Worm (Caenorhabditis elegans) whole organism, late embryonic: ENCODE measurements around the gene hlh-14.
A peak's percentile ranks its signal among the peaks of the same experiment; 100 is the strongest.

Experiments used
- C38D4.7 ChIP-seq: fragments of 200-800 bp; sonication (Bioruptor generic); optimal IDR thresholded peaks from 2 replicates; lab custom pipeline; 2018; ENCODE audit warnings: mild to moderate bottlenecking, missing genetic modification characterization, moderate library complexity, missing compliant biosample characterization
- K02D7.2 ChIP-seq: sonication (generic microtip); optimal IDR thresholded peaks from 2 replicates; lab custom pipeline; 2017; ENCODE audit warnings: mild to moderate bottlenecking, missing genetic modification characterization, missing compliant biosample characterization
- T23F11.4 ChIP-seq: fragments of 200-800 bp; sonication (Bioruptor generic); optimal IDR thresholded peaks from 2 replicates; lab custom pipeline; 2018; ENCODE audit warnings: mild to moderate bottlenecking, missing genetic modification characterization, missing compliant biosample characterization
- Y22D7AL.16 ChIP-seq: sonication (generic microtip); optimal IDR thresholded peaks from 2 replicates; lab custom pipeline; 2016; ENCODE audit warnings: missing genetic modification characterization, missing compliant biosample characterization
- ceh-14 ChIP-seq: sonication (generic microtip); optimal IDR thresholded peaks from 2 replicates; lab custom pipeline; 2016; ENCODE audit warnings: missing genotype, missing genetic modification characterization, missing compliant biosample characterization
- ceh-18 ChIP-seq: sonication (generic microtip); optimal IDR thresholded peaks from 2 replicates; lab custom pipeline; 2016; ENCODE audit warnings: missing genetic modification characterization, missing compliant biosample characterization
- ceh-19 ChIP-seq: fragments of 200-800 bp; sonication (Bioruptor generic); optimal IDR thresholded peaks from 2 replicates; lab custom pipeline; 2018; ENCODE audit warnings: mild to moderate bottlenecking, missing genetic modification characterization, missing compliant biosample characterization
- ceh-2 ChIP-seq: sonication (generic microtip); optimal IDR thresholded peaks from 2 replicates; lab custom pipeline; 2016; ENCODE audit warnings: missing genotype, missing genetic modification characterization, missing compliant biosample characterization
- ceh-34 ChIP-seq: sonication (generic microtip); optimal IDR thresholded peaks from 2 replicates; lab custom pipeline; 2016; ENCODE audit warnings: mild to moderate bottlenecking, missing genetic modification characterization, missing compliant biosample characterization
- ceh-45 ChIP-seq: fragments of 200-800 bp; sonication (Bioruptor generic); IDR thresholded peaks from 2 replicates; pipeline ENCODE4 v1.3.6; 2022; ENCODE audit warnings: missing genetic modification reagents, missing genetic modification characterization, missing compliant biosample characterization
- ceh-48 ChIP-seq: sonication (generic microtip); optimal IDR thresholded peaks from 2 replicates; lab custom pipeline; 2016; ENCODE audit warnings: missing genetic modification characterization, inconsistent platforms, missing compliant biosample characterization
- che-1 ChIP-seq: sonication (generic microtip); optimal IDR thresholded peaks from 2 replicates; lab custom pipeline; 2016; ENCODE audit warnings: mild to moderate bottlenecking, missing genetic modification characterization, missing compliant biosample characterization
- elt-2 ChIP-seq: sonication (generic microtip); optimal IDR thresholded peaks from 2 replicates; lab custom pipeline; 2016; ENCODE audit warnings: missing genetic modification reagents, missing genetic modification characterization, missing compliant biosample characterization
- ets-4 ChIP-seq: sonication (generic microtip); optimal IDR thresholded peaks from 2 replicates; lab custom pipeline; 2016; ENCODE audit warnings: missing genetic modification characterization, missing compliant biosample characterization
- eyg-1 ChIP-seq: sonication (generic microtip); optimal IDR thresholded peaks from 2 replicates; lab custom pipeline; 2016; ENCODE audit warnings: missing genotype, missing genetic modification characterization, missing compliant biosample characterization
- fax-1 ChIP-seq: sonication (generic microtip); optimal IDR thresholded peaks from 2 replicates; lab custom pipeline; 2016; ENCODE audit warnings: missing genotype, missing genetic modification characterization, missing compliant biosample characterization
- fkh-6 ChIP-seq: sonication (generic microtip); optimal IDR thresholded peaks from 2 replicates; lab custom pipeline; 2016; ENCODE audit warnings: missing genetic modification characterization, missing compliant biosample characterization
- gmeb-2 ChIP-seq: sonication (generic microtip); optimal IDR thresholded peaks from 2 replicates; lab custom pipeline; 2016; ENCODE audit warnings: missing genetic modification characterization, inconsistent platforms, missing compliant biosample characterization
- hlh-6 ChIP-seq: sonication (generic microtip); optimal IDR thresholded peaks from 2 replicates; lab custom pipeline; 2016; ENCODE audit warnings: missing genotype, missing genetic modification characterization, missing compliant biosample characterization
- hlh-8 ChIP-seq: sonication (generic microtip); optimal IDR thresholded peaks from 2 replicates; lab custom pipeline; 2016; ENCODE audit warnings: missing genotype, missing genetic modification characterization, missing compliant biosample characterization
- lin-11 ChIP-seq: fragments of 200-800 bp; sonication (Bioruptor generic); optimal IDR thresholded peaks from 2 replicates; lab custom pipeline; 2018; ENCODE audit warnings: mild to moderate bottlenecking, missing genetic modification characterization, missing compliant biosample characterization
- mec-3 ChIP-seq: sonication (generic microtip); optimal IDR thresholded peaks from 2 replicates; lab custom pipeline; 2016; ENCODE audit warnings: borderline replicate concordance, missing genetic modification characterization, missing compliant biosample characterization
- nfya-1 ChIP-seq: sonication (generic microtip); optimal IDR thresholded peaks from 2 replicates; lab custom pipeline; 2017; ENCODE audit warnings: missing genetic modification characterization, mild to moderate bottlenecking, missing compliant biosample characterization, antibody characterized with exemption, moderate library complexity
- nhr-11 ChIP-seq: fragments of 150-350 bp; optimal IDR thresholded peaks from 2 replicates; lab custom pipeline; 2014; ENCODE audit warnings: missing biosample characterization, missing genetic modification characterization
- nhr-232 ChIP-seq: sonication (generic microtip); optimal IDR thresholded peaks from 2 replicates; lab custom pipeline; 2016; ENCODE audit warnings: missing genetic modification characterization, missing compliant biosample characterization
- npax-4 ChIP-seq: sonication (generic microtip); optimal IDR thresholded peaks from 2 replicates; lab custom pipeline; 2016; ENCODE audit warnings: missing genetic modification characterization, missing compliant biosample characterization
- pag-3 ChIP-seq: sonication (generic microtip); optimal IDR thresholded peaks from 2 replicates; lab custom pipeline; 2016; ENCODE audit warnings: missing compliant biosample characterization, missing genetic modification characterization, borderline replicate concordance
- pat-9 ChIP-seq: fragments of 200-800 bp; sonication (Bioruptor generic); optimal IDR thresholded peaks from 2 replicates; lab custom pipeline; 2018; ENCODE audit warnings: mild to moderate bottlenecking, missing genetic modification characterization, moderate library complexity, missing compliant biosample characterization
- pha-2 ChIP-seq: sonication (generic microtip); optimal IDR thresholded peaks from 2 replicates; lab custom pipeline; 2017; ENCODE audit warnings: mild to moderate bottlenecking, missing genetic modification characterization, missing compliant biosample characterization
- pqm-1 ChIP-seq: sonication (generic microtip); optimal IDR thresholded peaks from 2 replicates; lab custom pipeline; 2016; ENCODE audit warnings: missing genetic modification characterization, missing compliant biosample characterization
- sox-4 ChIP-seq: sonication (generic microtip); optimal IDR thresholded peaks from 2 replicates; lab custom pipeline; 2017; ENCODE audit warnings: mild to moderate bottlenecking, missing genetic modification characterization, inconsistent platforms, missing compliant biosample characterization
- syd-9 ChIP-seq: sonication (generic microtip); optimal IDR thresholded peaks from 2 replicates; lab custom pipeline; 2016; ENCODE audit warnings: mild to moderate bottlenecking, missing genetic modification characterization, moderate library complexity, missing compliant biosample characterization
- tbx-7 ChIP-seq: sonication (generic microtip); optimal IDR thresholded peaks from 2 replicates; lab custom pipeline; 2016; ENCODE audit warnings: missing genotype, missing genetic modification characterization, missing compliant biosample characterization
- ttx-3 ChIP-seq: sonication (generic microtip); optimal IDR thresholded peaks from 2 replicates; lab custom pipeline; 2016; ENCODE audit warnings: missing genetic modification reagents, missing genetic modification characterization, missing compliant biosample characterization
- unc-42 ChIP-seq: sonication (generic microtip); optimal IDR thresholded peaks from 2 replicates; lab custom pipeline; 2016; ENCODE audit warnings: missing genotype, missing genetic modification characterization, missing compliant biosample characterization
- unc-55 ChIP-seq: sonication (generic microtip); optimal IDR thresholded peaks from 2 replicates; lab custom pipeline; 2017; ENCODE audit warnings: missing biosample characterization, missing genetic modification reagents, missing genetic modification characterization

hlh-14 gene

ce11 chrII:5749733-5750238 is 11.1 kb upstream of the hlh-14 start, which contains the start of gene ifb-2:
Gene ifb-2, plus strand, starts transcription at chrII:5750188.
- TF ChIP-seq K02D7.2 (no peak), ets-4 (tag; lab: Kevin White, UChicago) (no peak), npax-4 (tag; lab: Kevin White, UChicago) (no peak), elt-2 (peak; percentile 92)
- TF ChIP-seq, all 69 proteins: peak for 1

- no peak for TF ChIP-seq nhr-11 (tag; lab: Kevin White, UChicago)
- no peak for TF ChIP-seq unc-42 (tag; lab: Kevin White, UChicago)
- TF ChIP-seq elt-2: peak; percentile 93
- no peak for TF ChIP-seq gmeb-2 (tag; lab: Kevin White, UChicago)
These were observed 9.7 kb upstream of the hlh-14 start for ce11 chrII:5748395-5748794.

ce11 chrII:5747312-5747711 is 8.6 kb upstream of the hlh-14 start:
- TF ChIP-seq ceh-48 (tag; lab: Kevin White, UChicago): no peak
- no peak for TF ChIP-seq npax-4 (tag; lab: Kevin White, UChicago)
- no peak for TF ChIP-seq hlh-6 (tag; lab: Kevin White, UChicago)
- TF ChIP-seq ceh-34: no peak
- no peak for TF ChIP-seq ceh-14 (tag; lab: Kevin White, UChicago)
- TF ChIP-seq ttx-3 (tag; lab: Kevin White, UChicago): no peak
- TF ChIP-seq sox-4 (tag; lab: Kevin White, UChicago): no peak
- no peak for TF ChIP-seq pqm-1 (tag; lab: Kevin White, UChicago)
- TF ChIP-seq syd-9 (tag; lab: Kevin White, UChicago): no peak
- TF ChIP-seq che-1 (tag; lab: Kevin White, UChicago): no peak
- no peak for TF ChIP-seq Y22D7AL.16 (tag; lab: Kevin White, UChicago)
- no peak for TF ChIP-seq mec-3

ce11 chrII:5745088-5745487 is 6.4 kb upstream of the hlh-14 start, which contains the start of gene F10C1.9:
Gene F10C1.9, minus strand, starts transcription at chrII:5745284.
- TF ChIP-seq pqm-1 (tag; lab: Kevin White, UChicago) (no peak), unc-42 (tag; lab: Kevin White, UChicago) (no peak), T23F11.4 (GFP tag; lab: Kevin White, UChicago) (no peak), tbx-7 (tag; lab: Kevin White, UChicago) (no peak), pat-9 (no peak), eyg-1 (tag; lab: Kevin White, UChicago) (no peak), elt-2 (peak; percentile 3), fax-1 (tag; lab: Kevin White, UChicago) (no peak)

- TF ChIP-seq mec-3 (no peak), fkh-6 (tag; lab: Kevin White, UChicago) (no peak), hlh-6 (tag; lab: Kevin White, UChicago) (no peak), pha-2 (tag; lab: Kevin White, UChicago) (no peak), pag-3 (tag; lab: Kevin White, UChicago) (no peak), unc-55 (no peak), sox-4 (tag; lab: Kevin White, UChicago) (no peak), ceh-2 (tag; lab: Kevin White, UChicago) (no peak), nhr-232 (no peak), gmeb-2 (tag; lab: Kevin White, UChicago) (no peak), pqm-1 (tag; lab: Kevin White, UChicago) (no peak), hlh-8 (no peak), elt-2 (no peak), ceh-18 (no peak), ceh-45 (GFP tag; lab: Robert Waterston, UW) (no peak), lin-11 (tag; lab: Kevin White, UChicago) (no peak), C38D4.7 (no peak), ceh-19 (GFP tag; lab: Kevin White, UChicago) (no peak), nfya-1 (tag; lab: Kevin White, UChicago) (no peak)
- TF ChIP-seq, all 69 proteins: peak for 0
These were observed 5.6 kb upstream of the hlh-14 start for ce11 chrII:5744342-5744741.
